Fruit fly (Drosophila melanogaster) whole organism, prepupa: ENCODE results near the gene CG34325.

Source experiments
- CG15336 ChIP-seq: fragments of 200-800 bp; sonication (Bioruptor generic); IDR thresholded peaks from 2 replicates; pipeline ENCODE4 v1.3.6; 2022; ENCODE audit warnings: missing biosample characterization, missing genetic modification characterization
- Hr39 ChIP-seq: fragments of 200-800 bp; sonication (Bioruptor generic); optimal IDR thresholded peaks from 2 replicates; lab custom pipeline; 2016; ENCODE audit warnings: missing biosample characterization, missing genetic modification characterization
- dsx ChIP-seq: fragments of 200-800 bp; optimal IDR thresholded peaks from 3 replicates; lab custom pipeline; 2019; ENCODE audit warnings: missing biosample characterization, mild to moderate bottlenecking, missing genetic modification characterization, moderate library complexity; ENCODE audit not compliant: poor library complexity, severe bottlenecking
- fkh ChIP-seq: fragments of 200-800 bp; sonication (Bioruptor generic); optimal IDR thresholded peaks from 3 replicates; lab custom pipeline; 2017; ENCODE audit warnings: missing biosample characterization, mild to moderate bottlenecking, missing genetic modification characterization, moderate library complexity
- ss ChIP-seq, 2 experiments: fragments of 200-800 bp; sonication (Bioruptor generic); optimal IDR thresholded peaks; 2 replicates in 1 of 2; 3 replicates in 1 of 2; lab custom pipeline; 2017 to 2018; ENCODE audit warnings: mild to moderate bottlenecking in 2 of 2, missing biosample characterization in 2 of 2, missing genetic modification characterization in 2 of 2, moderate library complexity in 1 of 2

DNA sequence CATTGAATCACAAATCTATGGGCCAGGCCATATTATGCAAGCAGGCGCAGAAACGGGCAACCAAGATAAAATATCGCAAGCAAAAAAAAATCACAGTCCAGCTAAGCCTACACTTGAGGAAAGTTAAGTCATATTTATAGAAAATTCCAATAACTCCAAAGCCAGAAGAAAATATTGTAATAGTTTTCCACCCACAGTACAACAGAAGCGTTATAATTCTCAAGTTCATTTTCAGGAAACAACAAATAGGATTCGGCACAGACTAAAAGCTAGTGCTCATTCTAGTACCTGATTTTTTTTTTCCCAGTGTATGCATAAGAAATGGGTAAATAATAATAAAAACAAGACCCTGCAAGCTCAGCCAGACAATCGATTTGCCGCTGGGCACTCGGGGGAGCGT lies 44.6 kb upstream of the CG34325 start:
- TF ChIP-seq fkh (no peak), dsx (GFP tag; lab: Kevin White, UChicago) (peak; percentile 4), CG15336 (GFP tag; lab: Robert Waterston, UW) (peak; percentile 65; the same call in 1 of the 2 replicates), Hr39 (no peak), ss (GFP tag; optimal IDR thresholded peaks at IDR 0.05; lab: Kevin White, UChicago) (peak in 1 of 2 experiments; percentile 24)
